Fruit fly (Drosophila melanogaster) whole organism, embryonic: Measurements from ENCODE around the gene CG43179.

Experiments used
- Blimp-1 ChIP-seq: fragments of 200-800 bp; sonication (Bioruptor generic); optimal IDR thresholded peaks from 3 replicates; lab custom pipeline; 2018; ENCODE audit warnings: missing biosample characterization, missing genetic modification characterization, mild to moderate bottlenecking, moderate library complexity, missing genetic modification reagents
- CG10147 ChIP-seq: fragments of 200-800 bp; sonication (Bioruptor generic); optimal IDR thresholded peaks from 2 replicates; lab custom pipeline; 2019; ENCODE audit warnings: missing biosample characterization, mild to moderate bottlenecking, missing genetic modification characterization, moderate library complexity
- CG10543 ChIP-seq: fragments of 200-800 bp; sonication (Bioruptor generic); optimal IDR thresholded peaks from 3 replicates; lab custom pipeline; 2017; ENCODE audit warnings: missing biosample characterization, mild to moderate bottlenecking, missing genetic modification characterization, moderate library complexity
- CG10565 ChIP-seq: fragments of 200-800 bp; sonication (Bioruptor generic); optimal IDR thresholded peaks from 3 replicates; lab custom pipeline; 2016; ENCODE audit warnings: missing biosample characterization, mild to moderate bottlenecking, missing genetic modification characterization
- CG10979 ChIP-seq: fragments of 200-800 bp; sonication (Bioruptor generic); optimal IDR thresholded peaks from 2 replicates; lab custom pipeline; 2018; ENCODE audit warnings: missing biosample characterization, mild to moderate bottlenecking, missing genetic modification characterization, moderate library complexity
- CG13287 ChIP-seq: fragments of 200-800 bp; sonication (Bioruptor generic); IDR thresholded peaks from 2 replicates; pipeline ENCODE4 v1.3.6; 2022; ENCODE audit warnings: missing biosample characterization, missing genetic modification characterization; ENCODE audit not compliant: partially characterized antibody
- CG14050 ChIP-seq: fragments of 200-800 bp; sonication (Bioruptor generic); IDR thresholded peaks from 3 replicates; pipeline ENCODE4 v1.3.6; 2022; ENCODE audit warnings: missing biosample characterization, missing genetic modification characterization
- CG14667 ChIP-seq: fragments of 200-800 bp; sonication (Bioruptor generic); IDR thresholded peaks from 2 replicates; pipeline ENCODE4 v1.3.6; 2022; ENCODE audit warnings: missing biosample characterization, missing genetic modification characterization
- CG1647 ChIP-seq: fragments of 200-800 bp; sonication (Bioruptor generic); optimal IDR thresholded peaks from 3 replicates; lab custom pipeline; 2016; ENCODE audit warnings: missing biosample characterization, missing genetic modification characterization
- CG1792 ChIP-seq: fragments of 200-800 bp; sonication (Bioruptor generic); optimal IDR thresholded peaks from 2 replicates; lab custom pipeline; 2016; ENCODE audit warnings: missing biosample characterization, missing genetic modification characterization
- CG32532 ChIP-seq: fragments of 200-800 bp; sonication (Bioruptor generic); IDR thresholded peaks from 2 replicates; pipeline ENCODE4 v1.3.6; 2022; ENCODE audit warnings: missing biosample characterization, missing genetic modification characterization
- CG6791 ChIP-seq: fragments of 200-800 bp; sonication (Bioruptor generic); IDR thresholded peaks from 3 replicates; pipeline ENCODE4 v1.3.6; 2022; ENCODE audit warnings: missing biosample characterization, missing genetic modification characterization; ENCODE audit not compliant: partially characterized antibody
- CG7839 ChIP-seq: fragments of 200-800 bp; sonication (Bioruptor generic); optimal IDR thresholded peaks from 3 replicates; lab custom pipeline; 2018; ENCODE audit warnings: missing biosample characterization, mild to moderate bottlenecking, missing genetic modification characterization, moderate library complexity
- CG9437 ChIP-seq: fragments of 200-800 bp; sonication (Bioruptor generic); optimal IDR thresholded peaks from 2 replicates; lab custom pipeline; 2018; ENCODE audit warnings: missing biosample characterization, mild to moderate bottlenecking, missing genetic modification characterization
- CG9797 ChIP-seq: fragments of 200-800 bp; sonication (Bioruptor generic); optimal IDR thresholded peaks from 3 replicates; lab custom pipeline; 2018; ENCODE audit warnings: missing biosample characterization, mild to moderate bottlenecking, missing genetic modification characterization
- Dbx ChIP-seq: fragments of 200-800 bp; sonication (Bioruptor generic); IDR thresholded peaks from 3 replicates; pipeline ENCODE4 v1.3.6; 2022; ENCODE audit warnings: missing biosample characterization, missing genetic modification characterization
- Dip2 ChIP-seq: fragments of 200-800 bp; sonication (Bioruptor generic); IDR thresholded peaks from 2 replicates; pipeline ENCODE4 v1.3.6; 2022; ENCODE audit warnings: missing biosample characterization, missing genetic modification characterization
- Drgx ChIP-seq: fragments of 200-800 bp; sonication (Bioruptor generic); IDR thresholded peaks from 2 replicates; pipeline ENCODE4 v1.3.6; 2022; ENCODE audit warnings: missing biosample characterization, missing genetic modification characterization
- GATAe ChIP-seq: fragments of 200-800 bp; sonication (Bioruptor generic); conservative IDR thresholded peaks from 2 replicates; pipeline ENCODE4 v1.3.6; 2022; ENCODE audit warnings: missing biosample characterization, missing genetic modification characterization
- Gsc ChIP-seq: fragments of 200-800 bp; sonication (Bioruptor generic); IDR thresholded peaks from 2 replicates; pipeline ENCODE4 v1.3.6; 2022; ENCODE audit warnings: missing biosample characterization, missing genetic modification characterization
- HLH54F ChIP-seq: fragments of 200-800 bp; sonication (Bioruptor generic); optimal IDR thresholded peaks from 3 replicates; lab custom pipeline; 2016; ENCODE audit warnings: missing biosample characterization, missing genetic modification characterization
- Lhr ChIP-seq: fragments of 200-800 bp; sonication (Bioruptor generic); optimal IDR thresholded peaks from 3 replicates; lab custom pipeline; 2017; ENCODE audit warnings: mild to moderate bottlenecking, missing biosample characterization, missing genetic modification reagents, missing genetic modification characterization
- MBD-R2 ChIP-seq: fragments of 200-800 bp; sonication (Bioruptor generic); IDR thresholded peaks from 2 replicates; pipeline ENCODE4 v1.3.6; 2022; ENCODE audit warnings: missing biosample characterization, missing genetic modification characterization
- Mad ChIP-seq: fragments of 200-800 bp; sonication (Bioruptor generic); optimal IDR thresholded peaks from 2 replicates; lab custom pipeline; 2016; ENCODE audit warnings: missing biosample characterization, missing genetic modification characterization
- Meics ChIP-seq: fragments of 200-800 bp; sonication (Bioruptor generic); optimal IDR thresholded peaks from 2 replicates; lab custom pipeline; 2017; ENCODE audit warnings: missing biosample characterization, mild to moderate bottlenecking, missing genetic modification characterization
- Myb ChIP-seq: fragments of 200-800 bp; sonication (Bioruptor generic); optimal IDR thresholded peaks from 2 replicates; lab custom pipeline; 2016; ENCODE audit warnings: missing biosample characterization, missing genetic modification characterization
- NC2β ChIP-seq: fragments of 200-800 bp; sonication (Bioruptor generic); optimal IDR thresholded peaks from 2 replicates; lab custom pipeline; 2016; ENCODE audit warnings: missing biosample characterization, missing genetic modification characterization
- Spps ChIP-seq: fragments of 200-800 bp; sonication (Bioruptor generic); optimal IDR thresholded peaks from 2 replicates; lab custom pipeline; 2018; ENCODE audit warnings: missing biosample characterization, mild to moderate bottlenecking, missing genetic modification characterization
- abd-A ChIP-seq: fragments of 200-800 bp; sonication (Bioruptor generic); optimal IDR thresholded peaks from 3 replicates; lab custom pipeline; 2019; ENCODE audit warnings: missing biosample characterization, mild to moderate bottlenecking, missing genetic modification characterization, moderate library complexity
- bbx ChIP-seq: fragments of 200-800 bp; sonication (Bioruptor generic); IDR thresholded peaks from 2 replicates; pipeline ENCODE4 v1.3.6; 2022; ENCODE audit warnings: missing biosample characterization, missing genetic modification characterization; ENCODE audit not compliant: partially characterized antibody
- btn ChIP-seq: fragments of 200-800 bp; sonication (Bioruptor generic); optimal IDR thresholded peaks from 2 replicates; lab custom pipeline; 2016; ENCODE audit warnings: missing biosample characterization, missing genetic modification characterization
- chif ChIP-seq, 2 experiments: fragments of 200-800 bp; sonication (Bioruptor generic); optimal IDR thresholded peaks; 3 replicates each; lab custom pipeline; 2016; ENCODE audit warnings: missing biosample characterization in 2 of 2, missing genetic modification characterization in 2 of 2
- disco-r ChIP-seq: fragments of 200-800 bp; sonication (Bioruptor generic); optimal IDR thresholded peaks from 2 replicates; lab custom pipeline; 2016; ENCODE audit warnings: missing biosample characterization, missing genetic modification characterization
- dmrt99B ChIP-seq: fragments of 200-800 bp; sonication (Bioruptor generic); optimal IDR thresholded peaks from 2 replicates; lab custom pipeline; 2018; ENCODE audit warnings: missing biosample characterization, mild to moderate bottlenecking, missing genetic modification characterization, moderate library complexity
- dpn ChIP-seq, 2 experiments: fragments of 200-800 bp; sonication (Bioruptor generic); optimal IDR thresholded peaks; 3 replicates each; lab custom pipeline; 2016; ENCODE audit warnings: missing biosample characterization in 2 of 2, missing genetic modification characterization in 2 of 2
- emc ChIP-seq: fragments of 200-800 bp; sonication (Bioruptor generic); optimal IDR thresholded peaks from 2 replicates; lab custom pipeline; 2016; ENCODE audit warnings: missing biosample characterization, missing genetic modification characterization
- eyg ChIP-seq: fragments of 200-800 bp; sonication (Bioruptor generic); optimal IDR thresholded peaks from 3 replicates; lab custom pipeline; 2016; ENCODE audit warnings: missing biosample characterization, missing genetic modification characterization
- fd3F ChIP-seq: fragments of 200-800 bp; sonication (Bioruptor generic); optimal IDR thresholded peaks from 2 replicates; lab custom pipeline; 2018; ENCODE audit warnings: missing biosample characterization, mild to moderate bottlenecking, missing genetic modification characterization, moderate library complexity
- fru ChIP-seq: fragments of >200 bp; optimal IDR thresholded peaks from 2 replicates; lab custom pipeline; 2017
- ftz-f1 ChIP-seq: fragments of 200-800 bp; sonication (Bioruptor generic); optimal IDR thresholded peaks from 2 replicates; lab custom pipeline; 2016; ENCODE audit warnings: missing biosample characterization, missing genetic modification characterization
- gsb-n ChIP-seq: fragments of 200-800 bp; sonication (Bioruptor generic); optimal IDR thresholded peaks from 3 replicates; lab custom pipeline; 2018; ENCODE audit warnings: missing biosample characterization, mild to moderate bottlenecking, missing genetic modification characterization
- ind ChIP-seq: fragments of 200-800 bp; sonication (Bioruptor generic); optimal IDR thresholded peaks from 3 replicates; lab custom pipeline; 2016; ENCODE audit warnings: missing biosample characterization, missing genetic modification characterization
- kay ChIP-seq: fragments of 200-800 bp; sonication (Bioruptor generic); optimal IDR thresholded peaks from 2 replicates; lab custom pipeline; 2016; ENCODE audit warnings: missing biosample characterization, missing genetic modification characterization
- mam ChIP-seq: fragments of 200-800 bp; sonication (Bioruptor generic); optimal IDR thresholded peaks from 3 replicates; lab custom pipeline; 2016; ENCODE audit warnings: missing biosample characterization, missing genetic modification characterization
- nerfin-1 ChIP-seq: fragments of 200-800 bp; sonication (Bioruptor generic); optimal IDR thresholded peaks from 3 replicates; lab custom pipeline; 2019; ENCODE audit warnings: missing biosample characterization, mild to moderate bottlenecking, missing genetic modification characterization, moderate library complexity
- psq ChIP-seq: fragments of 200-800 bp; sonication (Bioruptor generic); optimal IDR thresholded peaks from 2 replicates; lab custom pipeline; 2017; ENCODE audit warnings: missing biosample characterization, missing genetic modification characterization
- schlank ChIP-seq: fragments of 200-800 bp; sonication (Bioruptor generic); optimal IDR thresholded peaks from 2 replicates; lab custom pipeline; 2018; ENCODE audit warnings: missing biosample characterization, mild to moderate bottlenecking, missing genetic modification characterization
- sim ChIP-seq: fragments of 200-800 bp; sonication (Bioruptor generic); IDR thresholded peaks from 2 replicates; pipeline ENCODE4 v1.3.6; 2022; ENCODE audit warnings: missing biosample characterization, missing genetic modification characterization
- slou ChIP-seq: fragments of 200-800 bp; sonication (Bioruptor generic); optimal IDR thresholded peaks from 3 replicates; lab custom pipeline; 2016; ENCODE audit warnings: missing biosample characterization, missing genetic modification characterization
- slp2 ChIP-seq: fragments of 200-800 bp; sonication (Bioruptor generic); optimal IDR thresholded peaks from 2 replicates; lab custom pipeline; 2016; ENCODE audit warnings: missing biosample characterization, missing genetic modification characterization
- stwl ChIP-seq: fragments of 200-800 bp; sonication (Bioruptor generic); optimal IDR thresholded peaks from 3 replicates; lab custom pipeline; 2018; ENCODE audit warnings: missing biosample characterization, mild to moderate bottlenecking, missing genetic modification characterization, moderate library complexity
- tna ChIP-seq: fragments of 200-800 bp; sonication (Bioruptor generic); IDR thresholded peaks from 2 replicates; pipeline ENCODE4 v1.3.6; 2022; ENCODE audit warnings: missing biosample characterization, missing genetic modification characterization; ENCODE audit not compliant: partially characterized antibody
- ttk ChIP-seq: fragments of 200-800 bp; sonication (Bioruptor generic); IDR thresholded peaks from 2 replicates; pipeline ENCODE4 v2.1.2; 2022; ENCODE audit warnings: missing biosample characterization, missing genetic modification characterization

CG43179 gene

dm6 chr3R:14284422-14284760, 28.5 kb downstream of the CG43179 start (continued):
- no peak for TF ChIP-seq gsb-n
- TF ChIP-seq stwl (tag; lab: Kevin White, UChicago): no peak
- no peak for TF ChIP-seq tna (GFP tag; lab: Robert Waterston, UW)
- no peak for TF ChIP-seq ttk (GFP tag; lab: Robert Waterston, UW)
- no peak for TF ChIP-seq disco-r
- TF ChIP-seq btn: peak; percentile 5
- no peak for TF ChIP-seq chif (GFP tag; optimal IDR thresholded peaks at IDR 0.05; lab: Kevin White, UChicago)
- no peak for TF ChIP-seq CG1647 (GFP tag; lab: Kevin White, UChicago)
- TF ChIP-seq Mad (GFP tag; lab: Kevin White, UChicago): no peak
- no peak for TF ChIP-seq CG9797 (GFP tag; lab: Kevin White, UChicago)
- peak; percentile 29 for TF ChIP-seq dmrt99B (tag; lab: Kevin White, UChicago)
- TF ChIP-seq Dip2 (GFP tag; lab: Robert Waterston, UW): no peak
- TF ChIP-seq ind: no peak
- TF ChIP-seq slp2 (GFP tag; lab: Kevin White, UChicago): peak; percentile 2
- TF ChIP-seq psq: no peak
- TF ChIP-seq mam (GFP tag; lab: Kevin White, UChicago): no peak
- TF ChIP-seq bbx (GFP tag; lab: Robert Waterston, UW): no peak
- TF ChIP-seq Meics: peak; percentile 1
- TF ChIP-seq Lhr (GFP tag; lab: Kevin White, UChicago): no peak
- TF ChIP-seq CG1792 (GFP tag; lab: Kevin White, UChicago): no peak
- no peak for TF ChIP-seq fd3F (GFP tag; lab: Kevin White, UChicago)
- TF ChIP-seq Blimp-1 (GFP tag; lab: Kevin White, UChicago): peak; percentile 5
- TF ChIP-seq CG14667 (GFP tag; lab: Robert Waterston, UW): no peak
- no peak for TF ChIP-seq slou (GFP tag; lab: Kevin White, UChicago)
- TF ChIP-seq Dbx (GFP tag; lab: Robert Waterston, UW): no peak
- no peak for TF ChIP-seq dpn (GFP tag; optimal IDR thresholded peaks at IDR 0.05; lab: Kevin White, UChicago)
- TF ChIP-seq sim (GFP tag; lab: Robert Waterston, UW): no peak
- no peak for TF ChIP-seq kay
- no peak for TF ChIP-seq abd-A (tag; lab: Kevin White, UChicago)
- TF ChIP-seq CG14050 (GFP tag; lab: Robert Waterston, UW): no peak
- no peak for TF ChIP-seq eyg (GFP tag; lab: Kevin White, UChicago)
- no peak for TF ChIP-seq Spps (tag; lab: Kevin White, UChicago)
- no peak for TF ChIP-seq emc (GFP tag; lab: Kevin White, UChicago)
- TF ChIP-seq CG13287 (GFP tag; lab: Robert Waterston, UW): no peak
- no peak for TF ChIP-seq CG32532 (GFP tag; lab: Robert Waterston, UW)
- no peak for TF ChIP-seq ftz-f1 (GFP tag; lab: Kevin White, UChicago)
- TF ChIP-seq NC2β (GFP tag; lab: Kevin White, UChicago): no peak
- TF ChIP-seq GATAe (GFP tag; lab: Robert Waterston, UW): no peak
- no peak for TF ChIP-seq Myb (GFP tag; lab: Kevin White, UChicago)
- TF ChIP-seq CG10543: no peak
- TF ChIP-seq Gsc (GFP tag; lab: Robert Waterston, UW): no peak
- no peak for TF ChIP-seq CG10147 (GFP tag; lab: Kevin White, UChicago)
- peak; percentile 19 for TF ChIP-seq CG7839 (tag; lab: Kevin White, UChicago)
- TF ChIP-seq Drgx (GFP tag; lab: Robert Waterston, UW): no peak
- no peak for TF ChIP-seq nerfin-1 (tag; lab: Kevin White, UChicago)
- TF ChIP-seq CG6791 (GFP tag; lab: Robert Waterston, UW): no peak
- peak; percentile 1 for TF ChIP-seq HLH54F
- no peak for TF ChIP-seq schlank (tag; lab: Kevin White, UChicago)
- TF ChIP-seq CG9437 (GFP tag; lab: Kevin White, UChicago): peak; percentile 5
- no peak for TF ChIP-seq CG10979 (tag; lab: Kevin White, UChicago)
- TF ChIP-seq fru (lab: Kevin White, UChicago): no peak
- TF ChIP-seq MBD-R2 (GFP tag; lab: Robert Waterston, UW): no peak
- TF ChIP-seq CG10565 (GFP tag; lab: Kevin White, UChicago): no peak
